Worm (Caenorhabditis elegans) whole organism, L4 larva: ENCODE data around the gene M03A1.3.

Experiments used
- aha-1 ChIP-seq: fragments of 150-350 bp; peaks from one replicate; lab custom pipeline; 2014; ENCODE audit warnings: missing biosample characterization, missing genetic modification characterization
- ces-1 ChIP-seq: fragments of 150-350 bp; sonication (generic microtip); optimal IDR thresholded peaks from 4 replicates; lab custom pipeline; 2014; ENCODE audit warnings: missing biosample characterization, missing genetic modification reagents, missing genetic modification characterization
- daf-16 ChIP-seq, 3 experiments: sonication (generic microtip); optimal IDR thresholded peaks; 2 replicates each; lab custom pipeline; 2016 to 2017; ENCODE audit warnings: missing genetic modification characterization in 3 of 3, missing genetic modification reagents in 3 of 3, mild to moderate bottlenecking in 2 of 3, missing compliant biosample characterization in 2 of 3, missing biosample characterization in 1 of 3, moderate library complexity in 1 of 3
- fkh-10 ChIP-seq: fragments of 150-350 bp; optimal IDR thresholded peaks from 2 replicates; lab custom pipeline; 2014; ENCODE audit warnings: missing biosample characterization, missing genetic modification reagents, missing genetic modification characterization
- gei-8 ChIP-seq: fragments of 200-800 bp; sonication (Bioruptor generic); optimal IDR thresholded peaks from 2 replicates; lab custom pipeline; 2018; ENCODE audit warnings: mild to moderate bottlenecking, missing genetic modification characterization, missing compliant biosample characterization
- hlh-11 ChIP-seq: fragments of 200-800 bp; sonication (Bioruptor generic); optimal IDR thresholded peaks from 2 replicates; lab custom pipeline; 2018; ENCODE audit warnings: mild to moderate bottlenecking, missing genetic modification characterization, missing compliant biosample characterization
- hlh-30 ChIP-seq: sonication (generic microtip); optimal IDR thresholded peaks from 2 replicates; lab custom pipeline; 2017; ENCODE audit warnings: antibody characterized with exemption, mild to moderate bottlenecking, missing genetic modification characterization, missing compliant biosample characterization; ENCODE audit not compliant: insufficient read depth
- lin-1 ChIP-seq: fragments of 200-800 bp; sonication (Bioruptor generic); IDR thresholded peaks from 2 replicates; pipeline ENCODE4 v1.3.6; 2022; ENCODE audit warnings: missing genetic modification reagents, missing genetic modification characterization, missing compliant biosample characterization
- mxl-2 ChIP-seq: fragments of 200-800 bp; sonication (Bioruptor generic); conservative IDR thresholded peaks from 2 replicates; pipeline ENCODE4 v1.3.6; 2022; ENCODE audit warnings: missing genetic modification reagents, missing genetic modification characterization, missing compliant biosample characterization
- nhr-28 ChIP-seq: fragments of 150-350 bp; optimal IDR thresholded peaks from 2 replicates; lab custom pipeline; 2014; ENCODE audit warnings: missing biosample characterization, missing genetic modification characterization
- pha-4 ChIP-seq, 2 experiments: fragments of 150-350 bp in 1 of 2; fragments of 200-800 bp in 1 of 2; sonication (Bioruptor generic) in 1 of 2; IDR thresholded peaks in 1 of 2; optimal IDR thresholded peaks in 1 of 2; 2 replicates each; pipeline versions ENCODE4 v1.3.6 to Lab custom; 2014 to 2022; ENCODE audit warnings: missing genetic modification characterization in 2 of 2, missing genetic modification reagents in 2 of 2, missing biosample characterization in 1 of 2, missing compliant biosample characterization in 1 of 2
- skn-1 ChIP-seq: fragments of 150-350 bp; optimal IDR thresholded peaks from 2 replicates; lab custom pipeline; 2014; ENCODE audit warnings: missing biosample characterization, missing genetic modification characterization
- spr-1 ChIP-seq: sonication (generic microtip); optimal IDR thresholded peaks from 2 replicates; lab custom pipeline; 2016; ENCODE audit warnings: mild to moderate bottlenecking, missing genetic modification characterization, missing compliant biosample characterization
- ztf-11 ChIP-seq: fragments of 150-350 bp; optimal IDR thresholded peaks from 2 replicates; lab custom pipeline; 2014; ENCODE audit warnings: missing biosample characterization, missing genetic modification characterization

M03A1.3 gene

ce11 chrII:4606687-4607297 lies 49.2 kb downstream of the M03A1.3 start:
- no peak for TF ChIP-seq lin-1
- TF ChIP-seq ces-1 (GFP tag; lab: Kevin White, UChicago), result peak; percentile 85
- peak; percentile 15 for TF ChIP-seq hlh-11
- no peak for TF ChIP-seq hlh-30 (tag; lab: Kevin White, UChicago)
- peak; percentile 76 for TF ChIP-seq fkh-10 (GFP tag; lab: Kevin White, UChicago)
- no peak for TF ChIP-seq mxl-2
- TF ChIP-seq ztf-11 (tag; lab: Kevin White, UChicago), result no peak
- TF ChIP-seq nhr-28 (tag; lab: Kevin White, UChicago), result peak; percentile 9
- TF ChIP-seq gei-8 (GFP tag; lab: Kevin White, UChicago), result no peak
- no peak for TF ChIP-seq pha-4 (GFP tag; IDR thresholded peaks at IDR 0.05; lab: Robert Waterston, UW)
- TF ChIP-seq pha-4 (tag; optimal IDR thresholded peaks at IDR 0.05; lab: Kevin White, UChicago), result no peak
- no peak for TF ChIP-seq skn-1 (tag; lab: Kevin White, UChicago)
- TF ChIP-seq aha-1, result peak; percentile 66
- TF ChIP-seq daf-16 (GFP tag; optimal IDR thresholded peaks at IDR 0.05; lab: Kevin White, UChicago), result no peak
- peak; percentile 77 for TF ChIP-seq daf-16 (tag; optimal IDR thresholded peaks at IDR 0.05; lab: Kevin White, UChicago)

ce11 chrII:4608073-4608472 lies 50.5 kb downstream of the M03A1.3 start, which contains the start of gene F35D11.3:
F35D11.3 (plus strand) TSS chrII:4608372.
- TF ChIP-seq spr-1 (tag; lab: Kevin White, UChicago) (no peak), fkh-10 (GFP tag; lab: Kevin White, UChicago) (peak; percentile 62)
- TF ChIP-seq, all 104 proteins: peak for 1
